Worm (Caenorhabditis elegans) whole organism, L4 larva: ENCODE results near the gene F55C10.4.

Source experiments
- ZK546.5 ChIP-seq, 2 experiments: sonication (generic microtip); optimal IDR thresholded peaks; 2 replicates each; lab custom pipeline; 2017; ENCODE audit warnings: missing biosample characterization in 2 of 2, missing genetic modification characterization in 2 of 2
- dve-1 ChIP-seq: sonication (generic microtip); optimal IDR thresholded peaks from 2 replicates; lab custom pipeline; 2017; ENCODE audit warnings: antibody characterized with exemption, mild to moderate bottlenecking, missing genetic modification characterization, missing compliant biosample characterization; ENCODE audit not compliant: insufficient read depth
- nhr-11 ChIP-seq: fragments of 150-350 bp; optimal IDR thresholded peaks from 2 replicates; lab custom pipeline; 2014; ENCODE audit warnings: missing biosample characterization, missing genetic modification characterization
- unc-39 ChIP-seq: sonication (generic microtip); optimal IDR thresholded peaks from 2 replicates; lab custom pipeline; 2017; ENCODE audit warnings: missing biosample characterization, missing genetic modification characterization
- ztf-11 ChIP-seq: fragments of 150-350 bp; optimal IDR thresholded peaks from 2 replicates; lab custom pipeline; 2014; ENCODE audit warnings: missing biosample characterization, missing genetic modification characterization

- TF ChIP-seq ZK546.5 (tag; optimal IDR thresholded peaks at IDR 0.05; lab: Kevin White, UChicago) (no peak), ztf-11 (tag; lab: Kevin White, UChicago) (no peak), dve-1 (tag; lab: Kevin White, UChicago) (no peak), unc-39 (no peak), nhr-11 (tag; lab: Kevin White, UChicago) (no peak)
Measured at ce11 chrV:11424565-11424964, 38.0 kb downstream of the F55C10.4 start, which contains the start of gene T26H10.2.
